Worm (Caenorhabditis elegans): ENCODE data around the gene col-3.

The col-3 gene

DNA sequence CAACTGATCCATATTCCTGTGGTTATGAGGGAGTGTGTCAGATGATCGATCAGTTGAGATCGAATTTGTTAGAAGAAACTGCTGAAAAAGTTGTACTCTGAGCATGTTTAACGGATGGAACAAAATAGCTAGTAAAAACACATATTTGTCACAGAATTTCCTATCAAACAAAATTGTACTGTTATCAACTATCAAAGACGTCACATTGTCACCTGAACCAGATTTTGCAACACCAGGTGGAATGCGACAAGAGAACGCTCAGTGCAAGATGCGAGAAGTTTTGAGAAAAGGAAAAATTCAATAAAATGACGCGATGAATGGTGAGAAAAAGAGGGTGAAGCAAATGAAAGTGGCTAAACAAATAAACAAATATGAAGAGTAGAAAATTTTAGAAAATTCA lies 43.0 kb downstream of the col-3 start:
- TF ChIP-seq ets-7 (tag; optimal IDR thresholded peaks at IDR 0.05) (no peak), hnd-1 (tag; optimal IDR thresholded peaks at IDR 0.05) (no peak), F13C5.2 (tag; optimal IDR thresholded peaks at IDR 0.05) (no peak), tbx-37 (GFP tag; conservative IDR thresholded peaks at IDR 0.05) (no peak), hmg-4 (GFP tag; optimal IDR thresholded peaks at IDR 0.05) (no peak), sea-1 (GFP tag; conservative IDR thresholded peaks at IDR 0.05) (no peak), pes-1 (GFP tag; IDR thresholded peaks at IDR 0.05) (no peak), tbx-11 (GFP tag; IDR thresholded peaks at IDR 0.05) (no peak), hmbx-1 (tag; optimal IDR thresholded peaks at IDR 0.05) (no peak), ceh-13 (GFP tag; optimal IDR thresholded peaks at IDR 0.05) (no peak), scrt-1 (GFP tag; IDR thresholded peaks at IDR 0.05) (no peak), tra-4 (tag; optimal IDR thresholded peaks at IDR 0.05) (no peak), ama-1 (optimal IDR thresholded peaks at IDR 0.05) (no peak), flt-1 (GFP tag; IDR thresholded peaks at IDR 0.05) (no peak), ceh-36 (tag; optimal IDR thresholded peaks at IDR 0.05) (no peak)

DNA sequence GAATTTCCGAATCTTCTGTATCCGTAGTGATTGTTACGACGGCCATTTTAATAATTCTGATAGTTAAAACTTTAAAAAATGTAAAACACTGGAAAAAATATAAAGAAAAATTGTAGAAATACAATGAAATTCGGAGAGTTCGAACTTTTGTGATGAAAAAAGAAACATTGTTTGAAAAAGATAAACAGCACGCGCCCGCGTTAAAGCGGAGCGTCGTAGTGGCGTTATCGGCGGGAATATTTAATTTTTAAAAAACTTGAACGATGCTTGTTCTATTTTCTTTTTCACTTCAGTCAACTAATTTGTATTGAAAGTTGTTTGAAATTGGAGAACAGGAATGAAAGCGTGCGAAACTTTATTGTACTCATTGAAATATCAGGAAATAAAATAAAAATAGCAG lies 45.0 kb downstream of the col-3 start, which contains the start of gene npp-23:
TSS of gene npp-23 (minus strand) at position 56 of the 400 bp plus-strand sequence.
- TF ChIP-seq aly-1 (tag; optimal IDR thresholded peaks at IDR 0.05) (no peak), sea-1 (GFP tag; conservative IDR thresholded peaks at IDR 0.05) (no peak), B0310.2 (tag; optimal IDR thresholded peaks at IDR 0.05) (no peak), ceh-36 (tag; optimal IDR thresholded peaks at IDR 0.05) (no peak), hnd-1 (tag; optimal IDR thresholded peaks at IDR 0.05) (no peak), ets-7 (tag; optimal IDR thresholded peaks at IDR 0.05) (no peak), tbx-11 (GFP tag; IDR thresholded peaks at IDR 0.05) (no peak), pes-1 (GFP tag; IDR thresholded peaks at IDR 0.05) (no peak), hmg-4 (GFP tag; optimal IDR thresholded peaks at IDR 0.05) (no peak), tbx-37 (GFP tag; conservative IDR thresholded peaks at IDR 0.05) (no peak), scrt-1 (GFP tag; IDR thresholded peaks at IDR 0.05) (no peak), tra-4 (tag; optimal IDR thresholded peaks at IDR 0.05) (no peak), F13C5.2 (tag; optimal IDR thresholded peaks at IDR 0.05) (no peak)

DNA sequence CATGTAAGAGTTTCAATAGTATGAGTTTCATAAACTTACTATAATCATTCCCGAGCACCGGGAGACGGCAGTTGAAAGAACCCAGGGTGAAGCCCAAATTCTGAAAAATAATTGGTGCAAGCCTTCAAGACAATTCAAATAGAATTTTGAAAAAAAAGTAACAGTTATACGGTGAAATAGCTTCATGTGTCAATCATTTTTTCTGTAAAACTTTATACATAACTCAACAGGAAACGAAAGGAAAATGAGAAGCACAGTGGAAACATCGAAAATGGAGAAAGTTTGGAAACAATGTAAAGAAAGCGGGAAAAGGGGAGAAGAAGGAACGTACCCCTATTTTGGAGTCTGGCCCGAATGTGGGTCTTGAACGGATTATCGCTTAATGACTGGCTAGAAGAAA lies 48.4 kb downstream of the col-3 start, which contains the start of gene C09G9.3:
TSS of gene C09G9.3 (minus strand) at position 101 of the 400 bp plus-strand sequence.
- TF ChIP-seq B0310.2 (tag; optimal IDR thresholded peaks at IDR 0.05), result no peak
- TF ChIP-seq hmg-4 (GFP tag; optimal IDR thresholded peaks at IDR 0.05), result no peak
- no peak for TF ChIP-seq scrt-1 (GFP tag; IDR thresholded peaks at IDR 0.05)
- no peak for TF ChIP-seq ama-1 (optimal IDR thresholded peaks at IDR 0.05)

DNA sequence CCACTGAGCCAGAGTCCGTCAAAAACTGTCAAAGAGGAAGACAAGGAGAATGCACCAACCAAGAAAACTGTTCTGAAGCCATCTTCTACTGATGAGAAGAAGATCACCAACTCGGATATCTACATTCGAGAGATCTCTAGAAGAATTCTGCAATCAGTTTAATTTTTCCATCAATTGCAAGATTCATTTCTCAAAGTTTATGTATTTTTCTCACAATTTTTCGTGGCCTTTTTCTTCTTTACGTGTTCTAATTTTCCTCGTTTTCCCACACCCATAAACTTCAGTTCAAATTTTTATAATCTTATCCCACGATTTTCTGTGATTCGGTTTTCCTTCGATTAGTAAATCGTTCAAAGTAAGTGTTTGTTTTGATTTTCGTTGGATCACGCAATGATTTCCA lies 49.3 kb downstream of the col-3 start, which contains the start of gene hdl-2:
TSS of gene hdl-2 (plus strand) at position 301 of the 400 bp plus-strand sequence.
- TF ChIP-seq flt-1 (GFP tag; IDR thresholded peaks at IDR 0.05), result no peak
- no peak for TF ChIP-seq scrt-1 (GFP tag; IDR thresholded peaks at IDR 0.05)
- no peak for TF ChIP-seq pes-1 (GFP tag; IDR thresholded peaks at IDR 0.05)
- no peak for TF ChIP-seq ceh-36 (tag; optimal IDR thresholded peaks at IDR 0.05)
- no peak for TF ChIP-seq sea-1 (GFP tag; conservative IDR thresholded peaks at IDR 0.05)
- no peak for TF ChIP-seq tbx-11 (GFP tag; IDR thresholded peaks at IDR 0.05)
- TF ChIP-seq hmg-4 (GFP tag; optimal IDR thresholded peaks at IDR 0.05), result no peak
- no peak for TF ChIP-seq hnd-1 (tag; optimal IDR thresholded peaks at IDR 0.05)
- TF ChIP-seq ets-7 (tag; optimal IDR thresholded peaks at IDR 0.05), result no peak
- TF ChIP-seq ama-1 (optimal IDR thresholded peaks at IDR 0.05), result no peak
- no peak for TF ChIP-seq tbx-37 (GFP tag; conservative IDR thresholded peaks at IDR 0.05)
- TF ChIP-seq F13C5.2 (tag; optimal IDR thresholded peaks at IDR 0.05), result no peak
- TF ChIP-seq hmbx-1 (tag; optimal IDR thresholded peaks at IDR 0.05), result no peak
- no peak for TF ChIP-seq aly-1 (tag; optimal IDR thresholded peaks at IDR 0.05)
- TF ChIP-seq ceh-13 (GFP tag; optimal IDR thresholded peaks at IDR 0.05), result no peak
- TF ChIP-seq tra-4 (tag; optimal IDR thresholded peaks at IDR 0.05), result no peak
- TF ChIP-seq B0310.2 (tag; optimal IDR thresholded peaks at IDR 0.05), result no peak
